Worm (Caenorhabditis elegans) whole organism, L2 larva: ENCODE data around the gene ZK1240.3.

Experiments used
- ZK546.5 ChIP-seq: sonication (generic microtip); optimal IDR thresholded peaks from 2 replicates; lab custom pipeline; 2017; ENCODE audit warnings: missing biosample characterization, missing genetic modification characterization
- egl-27 ChIP-seq: sonication (generic microtip); optimal IDR thresholded peaks from 3 replicates; lab custom pipeline; 2017; ENCODE audit warnings: missing biosample characterization, missing genetic modification reagents, missing genetic modification characterization
- nhr-11 ChIP-seq: fragments of 150-350 bp; optimal IDR thresholded peaks from 2 replicates; lab custom pipeline; 2014; ENCODE audit warnings: missing biosample characterization, missing genetic modification characterization
- nhr-77 ChIP-seq: fragments of 150-350 bp; optimal IDR thresholded peaks from 2 replicates; lab custom pipeline; 2014; ENCODE audit warnings: missing biosample characterization, missing genetic modification characterization
- snpc-4 ChIP-seq: fragments of 150-350 bp; optimal IDR thresholded peaks from 2 replicates; lab custom pipeline; 2014; ENCODE audit warnings: missing biosample characterization, missing genetic modification characterization
- zag-1 ChIP-seq: fragments of 150-350 bp; optimal IDR thresholded peaks from 2 replicates; lab custom pipeline; 2014; ENCODE audit warnings: missing biosample characterization, missing genetic modification characterization
- ztf-4 ChIP-seq: fragments of 150-350 bp; optimal IDR thresholded peaks from 2 replicates; lab custom pipeline; 2014; ENCODE audit warnings: missing biosample characterization, missing genetic modification characterization

ce11 chrII:2273750-2274149 is 46.4 kb upstream of the ZK1240.3 start:
- no peak for TF ChIP-seq nhr-77 (tag; lab: Kevin White, UChicago)
- TF ChIP-seq zag-1 (tag; lab: Kevin White, UChicago): no peak
- TF ChIP-seq snpc-4 (tag; lab: Kevin White, UChicago): no peak
- TF ChIP-seq egl-27 (tag; lab: Kevin White, UChicago): no peak
- TF ChIP-seq nhr-11 (tag; lab: Kevin White, UChicago): no peak
- no peak for TF ChIP-seq ZK546.5 (tag; lab: Kevin White, UChicago)
- TF ChIP-seq ztf-4: no peak
